Fruit fly (Drosophila melanogaster): ENCODE measurements around the gene RpL7-like.

Gene RpL7-like

DNA sequence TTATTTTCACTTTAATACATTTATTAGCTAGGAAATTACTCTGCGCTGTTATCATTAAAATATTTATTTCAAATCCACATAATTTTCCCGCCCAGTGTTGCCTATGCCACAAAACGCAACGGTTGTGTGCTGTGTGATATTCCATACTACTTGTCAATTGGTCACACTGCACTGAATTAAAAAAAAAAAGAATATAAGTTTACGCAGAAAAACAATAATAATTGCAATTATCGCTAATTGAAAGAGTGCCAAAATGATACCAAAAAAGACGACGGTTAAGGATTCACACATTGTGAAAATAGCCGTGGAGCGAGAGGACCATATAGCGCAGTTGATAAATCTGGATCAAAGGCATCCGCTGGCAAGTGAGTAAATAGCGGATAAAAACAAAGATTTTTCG lies 41.6 kb downstream of the RpL7-like start, which contains the start of gene Ced-12 (continued):
- TF ChIP-seq knrl (GFP tag; IDR thresholded peaks at IDR 0.05; ENCODE audit: partially characterized antibody): no peak
- TF ChIP-seq Hr3 (GFP tag; optimal IDR thresholded peaks at IDR 0.05): no peak
- no peak for TF ChIP-seq Deaf1 (tag; optimal IDR thresholded peaks at IDR 0.05)
- no peak for TF ChIP-seq BtbVII (GFP tag; optimal IDR thresholded peaks at IDR 0.05)
- TF ChIP-seq MESR4 (GFP tag; optimal IDR thresholded peaks at IDR 0.05): peak; percentile 58
- TF ChIP-seq Gsc (GFP tag; IDR thresholded peaks at IDR 0.05): no peak
- no peak for TF ChIP-seq CG17385 (GFP tag; optimal IDR thresholded peaks at IDR 0.05)
- TF ChIP-seq z (GFP tag; IDR thresholded peaks at IDR 0.05): no peak
- TF ChIP-seq CG32772 (GFP tag; IDR thresholded peaks at IDR 0.05): peak; percentile 50; the same call in 1 of the 2 replicates
- TF ChIP-seq Hand (GFP tag; optimal IDR thresholded peaks at IDR 0.05): no peak
- TF ChIP-seq CG4617 (GFP tag; optimal IDR thresholded peaks at IDR 0.05; ENCODE audit: borderline replicate concordance): peak; percentile 87
- TF ChIP-seq Rx (GFP tag; IDR thresholded peaks at IDR 0.05): no peak
- TF ChIP-seq aop (GFP tag; IDR thresholded peaks at IDR 0.05): no peak
- TF ChIP-seq NC2β (GFP tag; optimal IDR thresholded peaks at IDR 0.05): no peak
- no peak for TF ChIP-seq Kr (GFP tag; optimal IDR thresholded peaks at IDR 0.05)
- TF ChIP-seq CG3726 (GFP tag; IDR thresholded peaks at IDR 0.05): no peak
- TF ChIP-seq ab (GFP tag; optimal IDR thresholded peaks at IDR 0.05): no peak
- no peak for TF ChIP-seq slbo (GFP tag; IDR thresholded peaks at IDR 0.05)
- TF ChIP-seq chm (GFP tag; IDR thresholded peaks at IDR 0.05): no peak
- peak; percentile 90 for TF ChIP-seq Dp (GFP tag; optimal IDR thresholded peaks at IDR 0.05)
- TF ChIP-seq CG2875 (GFP tag; optimal IDR thresholded peaks at IDR 0.05): no peak
- TF ChIP-seq hbn (GFP tag; IDR thresholded peaks at IDR 0.05; ENCODE audit: partially characterized antibody): no peak
- peak; percentile 42 for TF ChIP-seq zen (tag; optimal IDR thresholded peaks at IDR 0.05)
- no peak for TF ChIP-seq gcm (GFP tag; optimal IDR thresholded peaks at IDR 0.05)
- TF ChIP-seq E2f2 (GFP tag; IDR thresholded peaks at IDR 0.05): peak; percentile 96
- no peak for TF ChIP-seq Bteb2 (GFP tag; optimal IDR thresholded peaks at IDR 0.05)
- no peak for TF ChIP-seq dan (GFP tag; IDR thresholded peaks at IDR 0.05)
- no peak for TF ChIP-seq CTCF (GFP tag; optimal IDR thresholded peaks at IDR 0.05)
- no peak for TF ChIP-seq Hmx (GFP tag; optimal IDR thresholded peaks at IDR 0.05)
- no peak for TF ChIP-seq vnd (GFP tag; IDR thresholded peaks at IDR 0.05; ENCODE audit: partially characterized antibody)
- TF ChIP-seq croc (GFP tag; conservative IDR thresholded peaks at IDR 0.05): no peak
- no peak for TF ChIP-seq unc-4 (GFP tag; IDR thresholded peaks at IDR 0.05; ENCODE audit: partially characterized antibody)
- no peak for TF ChIP-seq gro (GFP tag; optimal IDR thresholded peaks at IDR 0.05)
- TF ChIP-seq YL-1 (GFP tag; optimal IDR thresholded peaks at IDR 0.05): peak; percentile 23
- TF ChIP-seq CG13287 (GFP tag; IDR thresholded peaks at IDR 0.05; ENCODE audit: partially characterized antibody): peak; percentile 17; the same call in 1 of the 2 replicates
- TF ChIP-seq CG17186 (GFP tag; optimal IDR thresholded peaks at IDR 0.05): peak; percentile 83
- no peak for TF ChIP-seq sisA (GFP tag; IDR thresholded peaks at IDR 0.05)
- no peak for TF ChIP-seq ATbp (GFP tag; optimal IDR thresholded peaks at IDR 0.05)
- no peak for TF ChIP-seq wek (GFP tag; optimal IDR thresholded peaks at IDR 0.05)
- TF ChIP-seq Xrp1 (GFP tag; IDR thresholded peaks at IDR 0.05): no peak
- no peak for TF ChIP-seq CG6689 (GFP tag; IDR thresholded peaks at IDR 0.05)
- peak; percentile 37 for TF ChIP-seq Ets97D (GFP tag; optimal IDR thresholded peaks at IDR 0.05)
- TF ChIP-seq H15 (GFP tag; IDR thresholded peaks at IDR 0.05): no peak
- no peak for TF ChIP-seq HHEX (GFP tag; optimal IDR thresholded peaks at IDR 0.05)
- peak; percentile 6 for TF ChIP-seq Sin3A (optimal IDR thresholded peaks at IDR 0.05)
- no peak for TF ChIP-seq CG34376 (GFP tag; optimal IDR thresholded peaks at IDR 0.05)
- no peak for TF ChIP-seq peb (GFP tag; IDR thresholded peaks at IDR 0.05)
- TF ChIP-seq CG12155 (GFP tag; optimal IDR thresholded peaks at IDR 0.05): no peak
- no peak for TF ChIP-seq CG9727 (GFP tag; optimal IDR thresholded peaks at IDR 0.05)
- no peak for TF ChIP-seq Hr78 (GFP tag; optimal IDR thresholded peaks at IDR 0.05)
- TF ChIP-seq pzg (GFP tag; optimal IDR thresholded peaks at IDR 0.05): peak; percentile 64
- no peak for TF ChIP-seq CG31441 (GFP tag; IDR thresholded peaks at IDR 0.05)

Measured in whole organism, embryonic.